Worm (Caenorhabditis elegans) whole organism, L1 larva: Measurements from ENCODE around the gene T04C12.1.
A peak's percentile ranks its signal among the peaks of the same experiment; 100 is the strongest.

Experiments used
- C16A3.4 ChIP-seq: fragments of 150-350 bp; optimal IDR thresholded peaks from 2 replicates; lab custom pipeline; 2014; ENCODE audit warnings: missing biosample characterization, missing genetic modification characterization
- aly-2 ChIP-seq: fragments of 150-350 bp; optimal IDR thresholded peaks from 2 replicates; lab custom pipeline; 2014; ENCODE audit warnings: missing biosample characterization, missing genetic modification characterization
- ama-1 ChIP-seq: fragments of 150-350 bp; optimal IDR thresholded peaks from 2 replicates; lab custom pipeline; 2014
- blmp-1 ChIP-seq: fragments of 150-350 bp; optimal IDR thresholded peaks from 2 replicates; lab custom pipeline; 2014; ENCODE audit warnings: missing biosample characterization, missing genetic modification characterization
- ceh-63 ChIP-seq: fragments of 200-800 bp; sonication (Bioruptor generic); optimal IDR thresholded peaks from 2 replicates; lab custom pipeline; 2018; ENCODE audit warnings: mild to moderate bottlenecking, missing genetic modification characterization, missing compliant biosample characterization
- ceh-82 ChIP-seq, 3 experiments: fragments of 150-350 bp in 1 of 3; sonication (generic microtip) in 2 of 3; optimal IDR thresholded peaks; 2 replicates each; lab custom pipeline; 2014 to 2017; ENCODE audit warnings: missing biosample characterization in 3 of 3, missing genetic modification characterization in 3 of 3
- ceh-90 ChIP-seq: sonication (generic microtip); optimal IDR thresholded peaks from 2 replicates; lab custom pipeline; 2016; ENCODE audit warnings: missing genetic modification characterization, missing compliant biosample characterization
- efl-1 ChIP-seq, 4 experiments: fragments of 150-350 bp; optimal IDR thresholded peaks in 3 of 4; peaks in 1 of 4; 1 replicate in 1 of 4; 2 replicates in 3 of 4; lab custom pipeline; 2014; ENCODE audit warnings: missing biosample characterization in 2 of 4, missing genetic modification characterization in 2 of 4, missing genetic modification reagents in 2 of 4
- egl-27 ChIP-seq, 2 experiments: fragments of 150-350 bp in 1 of 2; sonication (generic microtip); optimal IDR thresholded peaks; 3 replicates each; lab custom pipeline; 2017 to 2018; ENCODE audit warnings: missing biosample characterization in 2 of 2, missing genetic modification characterization in 2 of 2, missing genetic modification reagents in 2 of 2
- elt-3 ChIP-seq, 6 experiments: fragments of 150-350 bp in 1 of 6; sonication (generic microtip); optimal IDR thresholded peaks; 2 replicates each; lab custom pipeline; 2017 to 2018; ENCODE audit warnings: missing biosample characterization in 6 of 6, missing genetic modification characterization in 6 of 6, inconsistent platforms in 1 of 6
- fos-1 ChIP-seq: fragments of 150-350 bp; optimal IDR thresholded peaks from 2 replicates; lab custom pipeline; 2014; ENCODE audit warnings: missing biosample characterization, missing genetic modification characterization
- grh-1 ChIP-seq: fragments of 200-800 bp; sonication (Bioruptor generic); IDR thresholded peaks from 2 replicates; pipeline ENCODE4 v1.3.6; 2022; ENCODE audit warnings: missing genetic modification reagents, missing genetic modification characterization, missing compliant biosample characterization
- hlh-4 ChIP-seq: sonication (generic microtip); optimal IDR thresholded peaks from 2 replicates; lab custom pipeline; 2016; ENCODE audit warnings: mild to moderate bottlenecking, missing genetic modification characterization, missing compliant biosample characterization
- isw-1 ChIP-seq: fragments of 200-800 bp; sonication (Bioruptor generic); IDR thresholded peaks from 2 replicates; pipeline ENCODE4 v1.3.6; 2022; ENCODE audit warnings: missing genetic modification characterization, missing compliant biosample characterization
- jun-1 ChIP-seq: fragments of 150-350 bp; optimal IDR thresholded peaks from 2 replicates; lab custom pipeline; 2014; ENCODE audit warnings: missing biosample characterization, missing genetic modification reagents, missing genetic modification characterization
- lin-14 ChIP-seq: fragments of 200-800 bp; sonication (Bioruptor generic); optimal IDR thresholded peaks from 2 replicates; lab custom pipeline; 2018; ENCODE audit warnings: mild to moderate bottlenecking, missing genetic modification characterization, moderate library complexity, missing compliant biosample characterization
- lin-15B ChIP-seq: fragments of 150-350 bp; sonication (generic microtip); optimal IDR thresholded peaks from 3 replicates; lab custom pipeline; 2014; ENCODE audit warnings: missing biosample characterization, missing genetic modification characterization
- lin-35 ChIP-seq, 2 experiments: fragments of 150-350 bp; optimal IDR thresholded peaks; 2 replicates each; lab custom pipeline; 2014; ENCODE audit warnings: missing biosample characterization in 2 of 2, missing genetic modification characterization in 2 of 2, missing genetic modification reagents in 2 of 2
- lsy-2 ChIP-seq, 2 experiments: fragments of 150-350 bp; optimal IDR thresholded peaks; 2 replicates each; lab custom pipeline; 2014; ENCODE audit warnings: missing biosample characterization in 2 of 2, missing genetic modification characterization in 2 of 2
- mdl-1 ChIP-seq, 2 experiments: fragments of 150-350 bp; optimal IDR thresholded peaks; 2 replicates each; lab custom pipeline; 2014 to 2017; ENCODE audit warnings: missing biosample characterization in 2 of 2, missing genetic modification characterization in 2 of 2, inconsistent platforms in 1 of 2
- mep-1 ChIP-seq: fragments of 150-350 bp; optimal IDR thresholded peaks from 2 replicates; lab custom pipeline; 2014; ENCODE audit warnings: missing biosample characterization, missing genetic modification characterization
- nhr-12 ChIP-seq: sonication (generic microtip); optimal IDR thresholded peaks from 2 replicates; lab custom pipeline; 2017; ENCODE audit warnings: missing biosample characterization, missing genetic modification characterization
- nhr-19 ChIP-seq: fragments of 200-800 bp; sonication (Bioruptor generic); conservative IDR thresholded peaks from 2 replicates; pipeline ENCODE4 v1.3.6; 2022; ENCODE audit warnings: missing genetic modification characterization, missing compliant biosample characterization
- nhr-20 ChIP-seq: sonication (generic microtip); optimal IDR thresholded peaks from 2 replicates; lab custom pipeline; 2016; ENCODE audit warnings: mild to moderate bottlenecking, missing genetic modification characterization, missing compliant biosample characterization
- nhr-28 ChIP-seq: fragments of 150-350 bp; optimal IDR thresholded peaks from 2 replicates; lab custom pipeline; 2014; ENCODE audit warnings: missing biosample characterization, missing genetic modification characterization
- nhr-71 ChIP-seq: sonication (generic microtip); optimal IDR thresholded peaks from 2 replicates; lab custom pipeline; 2016; ENCODE audit warnings: mild to moderate bottlenecking, missing genetic modification characterization, moderate library complexity, missing compliant biosample characterization
- nhr-76 ChIP-seq: sonication (generic microtip); optimal IDR thresholded peaks from 2 replicates; lab custom pipeline; 2017; ENCODE audit warnings: missing biosample characterization, missing genetic modification characterization
- nhr-85 ChIP-seq: sonication (generic microtip); peaks from one replicate; lab custom pipeline; 2016; ENCODE audit warnings: missing genetic modification characterization, inconsistent platforms, missing compliant biosample characterization
- nhr-90 ChIP-seq: sonication (generic microtip); optimal IDR thresholded peaks from 2 replicates; lab custom pipeline; 2016; ENCODE audit warnings: mild to moderate bottlenecking, missing genetic modification characterization, missing compliant biosample characterization; ENCODE audit not compliant: poor library complexity
- pax-3 ChIP-seq: fragments of 200-800 bp; sonication (Bioruptor generic); optimal IDR thresholded peaks from 2 replicates; lab custom pipeline; 2018; ENCODE audit warnings: mild to moderate bottlenecking, missing genetic modification characterization, moderate library complexity, missing compliant biosample characterization
- skn-1 ChIP-seq: fragments of 150-350 bp; optimal IDR thresholded peaks from 2 replicates; lab custom pipeline; 2014; ENCODE audit warnings: missing biosample characterization, missing genetic modification characterization
- snu-23 ChIP-seq: sonication (generic microtip); optimal IDR thresholded peaks from 2 replicates; lab custom pipeline; 2016; ENCODE audit warnings: missing genetic modification characterization, missing compliant biosample characterization
- unc-130 ChIP-seq: fragments of 150-350 bp; optimal IDR thresholded peaks from 2 replicates; lab custom pipeline; 2017; ENCODE audit warnings: missing biosample characterization, missing genetic modification characterization, inconsistent platforms
- unc-86 ChIP-seq: sonication (generic microtip); optimal IDR thresholded peaks from 2 replicates; lab custom pipeline; 2016; ENCODE audit warnings: missing genetic modification characterization, missing compliant biosample characterization
- vab-15 ChIP-seq: sonication (generic microtip); optimal IDR thresholded peaks from 2 replicates; lab custom pipeline; 2017; ENCODE audit warnings: missing genotype, mild to moderate bottlenecking, missing genetic modification characterization, missing compliant biosample characterization
- xbp-1 ChIP-seq: sonication (generic microtip); optimal IDR thresholded peaks from 2 replicates; lab custom pipeline; 2016; ENCODE audit warnings: missing genetic modification characterization, missing compliant biosample characterization
- ztf-4 ChIP-seq: fragments of 150-350 bp; optimal IDR thresholded peaks from 2 replicates; lab custom pipeline; 2014; ENCODE audit warnings: missing biosample characterization, missing genetic modification characterization

T04C12.1 gene

ce11 chrV:11061887-11062286, 2.8 kb upstream of the T04C12.1 start (continued):
- TF ChIP-seq nhr-28, result no peak
- TF ChIP-seq vab-15 (tag; lab: Kevin White, UChicago), result no peak
- TF ChIP-seq lsy-2 (tag; optimal IDR thresholded peaks at IDR 0.05; lab: Kevin White, UChicago), result no peak
- no peak for TF ChIP-seq lin-15B (tag; lab: Kevin White, UChicago)
- TF ChIP-seq grh-1, result no peak
- TF ChIP-seq, all 84 proteins: peak for 8

- TF ChIP-seq elt-3 (tag; optimal IDR thresholded peaks at IDR 0.05; lab: Kevin White, UChicago), result peak in 1 of 6 experiments; percentile 32
- TF ChIP-seq lin-35 (GFP tag; optimal IDR thresholded peaks at IDR 0.05; lab: Kevin White, UChicago), result peak in 1 of 2 experiments; percentile 19
- TF ChIP-seq xbp-1 (tag; lab: Kevin White, UChicago), result no peak
- TF ChIP-seq nhr-71, result peak; percentile 32
- no peak for TF ChIP-seq isw-1
- TF ChIP-seq skn-1, result peak; percentile 10
- TF ChIP-seq lsy-2 (tag; optimal IDR thresholded peaks at IDR 0.05; lab: Kevin White, UChicago), result peak in 1 of 2 experiments; percentile 30
- TF ChIP-seq nhr-85 (tag; lab: Kevin White, UChicago), result peak; percentile 85
- TF ChIP-seq nhr-28, result no peak
- peak; percentile 8 for TF ChIP-seq C16A3.4 (tag; lab: Kevin White, UChicago)
- no peak for TF ChIP-seq efl-1 (optimal IDR thresholded peaks at IDR 0.05; lab: Kevin White, UChicago)
- TF ChIP-seq efl-1 (GFP tag; optimal IDR thresholded peaks at IDR 0.05 in 1 of 2; lab: Kevin White, UChicago), result peak in 1 of 2 experiments; percentile 64
- TF ChIP-seq snu-23 (GFP tag; lab: Kevin White, UChicago), result peak; percentile 65
- peak in 1 of 2 experiments; percentile 43 for TF ChIP-seq mdl-1 (tag; optimal IDR thresholded peaks at IDR 0.05; lab: Kevin White, UChicago)
- TF ChIP-seq pax-3, result no peak
- peak; percentile 77 for TF ChIP-seq mep-1
- TF ChIP-seq lin-14 (GFP tag; lab: Kevin White, UChicago), result peak; percentile 72
- peak; percentile 66 for TF ChIP-seq nhr-20 (tag; lab: Kevin White, UChicago)
- TF ChIP-seq blmp-1 (tag; lab: Kevin White, UChicago), result peak; percentile 99
- TF ChIP-seq, all 84 proteins: peak for 14
Measured at ce11 chrV:11060239-11060984, 1.3 kb upstream of the T04C12.1 start, which contains the start of gene T04C12.11. Gene T04C12.11, minus strand, starts transcription at chrV:11060289.

ce11 chrV:11057043-11057442, 2.0 kb downstream of the T04C12.1 start, which contains the start of gene srh-75:
Gene srh-75, minus strand, starts transcription at chrV:11057143.
- TF ChIP-seq nhr-85 (tag; lab: Kevin White, UChicago) (no peak), ceh-90 (tag; lab: Kevin White, UChicago) (no peak), ceh-63 (no peak), unc-130 (tag; lab: Kevin White, UChicago) (no peak), nhr-28 (no peak), ceh-82 (tag; optimal IDR thresholded peaks at IDR 0.05; lab: Kevin White, UChicago) (no peak), ztf-4 (no peak), nhr-19 (no peak), aly-2 (tag; lab: Kevin White, UChicago) (no peak), unc-86 (tag; lab: Kevin White, UChicago) (no peak), egl-27 (tag; optimal IDR thresholded peaks at IDR 0.05; lab: Kevin White, UChicago) (no peak), nhr-76 (tag; lab: Kevin White, UChicago) (no peak), fos-1 (tag; lab: Kevin White, UChicago) (no peak), ama-1 (lab: Kevin White, UChicago) (no peak), nhr-12 (tag; lab: Kevin White, UChicago) (no peak), hlh-4 (tag; lab: Kevin White, UChicago) (no peak), nhr-90 (no peak), elt-3 (tag; optimal IDR thresholded peaks at IDR 0.05; lab: Kevin White, UChicago) (no peak), jun-1 (tag; lab: Kevin White, UChicago) (no peak)
